Fruit fly (Drosophila melanogaster): ENCODE data around the gene CG17375.

Gene CG17375

dm6 chr2L:6833661-6834073 is 28.1 kb upstream of the CG17375 start (continued):
- TF ChIP-seq hb (GFP tag; IDR thresholded peaks at IDR 0.05; ENCODE audit: partially characterized antibody) (no peak), ems (GFP tag; optimal IDR thresholded peaks at IDR 0.05) (no peak), Sin3A (optimal IDR thresholded peaks at IDR 0.05) (no peak), CoRest (tag; optimal IDR thresholded peaks at IDR 0.05) (peak; percentile 47), Hsf (GFP tag; optimal IDR thresholded peaks at IDR 0.05) (no peak), Med (GFP tag) (peak; percentile 18), CG10979 (tag; optimal IDR thresholded peaks at IDR 0.05) (no peak), sna (GFP tag; IDR thresholded peaks at IDR 0.05; ENCODE audit: partially characterized antibody) (peak; percentile 38; the same call in 1 of the 2 replicates), CG8290 (GFP tag; optimal IDR thresholded peaks at IDR 0.05) (no peak), CG8290 (tag; optimal IDR thresholded peaks at IDR 0.05) (no peak), CG10274 (GFP tag; optimal IDR thresholded peaks at IDR 0.05) (no peak), CG14441 (GFP tag; IDR thresholded peaks at IDR 0.05) (no peak), lab (GFP tag; optimal IDR thresholded peaks at IDR 0.05) (peak; percentile 9), Opbp (GFP tag; IDR thresholded peaks at IDR 0.05; ENCODE audit: partially characterized antibody) (no peak), CG7928 (GFP tag; optimal IDR thresholded peaks at IDR 0.05) (no peak), ewg (GFP tag; optimal IDR thresholded peaks at IDR 0.05) (peak; percentile 5), Fer3 (tag; optimal IDR thresholded peaks at IDR 0.05) (no peak), CG9817 (tag; optimal IDR thresholded peaks at IDR 0.05) (no peak), chinmo (GFP tag; IDR thresholded peaks at IDR 0.05; ENCODE audit: partially characterized antibody) (peak; percentile 86; the same call in 2 of the 4 replicates), stc (GFP tag; IDR thresholded peaks at IDR 0.05) (peak; percentile 52; the same call in 1 of the 2 replicates), pan (optimal IDR thresholded peaks at IDR 0.05) (no peak), pan (GFP tag; optimal IDR thresholded peaks at IDR 0.05 in 1 of 2, IDR thresholded peaks at IDR 0.05 in 1 of 2) (no peak), CG31365 (tag; optimal IDR thresholded peaks at IDR 0.05) (no peak), CG14014 (GFP tag; IDR thresholded peaks at IDR 0.05) (no peak), twi (tag; optimal IDR thresholded peaks at IDR 0.05) (no peak), Lim3 (GFP tag; IDR thresholded peaks at IDR 0.05) (no peak), CG8388 (GFP tag; optimal IDR thresholded peaks at IDR 0.05) (no peak), CG2129 (GFP tag; IDR thresholded peaks at IDR 0.05; ENCODE audit: partially characterized antibody) (no peak), Nf-YA (GFP tag; IDR thresholded peaks at IDR 0.05) (peak; percentile 96), CG1647 (GFP tag; optimal IDR thresholded peaks at IDR 0.05) (no peak), CG18011 (GFP tag; optimal IDR thresholded peaks at IDR 0.05) (no peak), CG7745 (tag; optimal IDR thresholded peaks at IDR 0.05) (no peak), Abd-B (GFP tag; optimal IDR thresholded peaks at IDR 0.05) (no peak), cas (GFP tag; IDR thresholded peaks at IDR 0.05) (no peak), CG8281 (tag; optimal IDR thresholded peaks at IDR 0.05) (no peak), MESR4 (GFP tag; optimal IDR thresholded peaks at IDR 0.05) (no peak), sisA (GFP tag; IDR thresholded peaks at IDR 0.05) (no peak), CG31224 (GFP tag; IDR thresholded peaks at IDR 0.05) (no peak), jumu (GFP tag; optimal IDR thresholded peaks at IDR 0.05) (no peak), CG13775 (GFP tag; optimal IDR thresholded peaks at IDR 0.05) (no peak), CG31441 (GFP tag; IDR thresholded peaks at IDR 0.05) (no peak), tx (GFP tag; optimal IDR thresholded peaks at IDR 0.05) (no peak), CG16815 (GFP tag; optimal IDR thresholded peaks at IDR 0.05) (no peak), peb (GFP tag; IDR thresholded peaks at IDR 0.05) (no peak), Deaf1 (tag; optimal IDR thresholded peaks at IDR 0.05) (peak; percentile 80), pros (GFP tag; optimal IDR thresholded peaks at IDR 0.05) (no peak), wor (GFP tag; IDR thresholded peaks at IDR 0.05) (no peak), CG6654 (GFP tag; optimal IDR thresholded peaks at IDR 0.05) (no peak), CG8089 (GFP tag; optimal IDR thresholded peaks at IDR 0.05) (no peak), tgo (GFP tag; IDR thresholded peaks at IDR 0.05) (no peak), CG12744 (GFP tag; optimal IDR thresholded peaks at IDR 0.05) (no peak), sim (GFP tag; IDR thresholded peaks at IDR 0.05) (no peak)
